Fruit fly (Drosophila melanogaster) Kc167 (cell line): ENCODE results near the gene CG9691.

Source experiments
- Myc ChIP-seq: fragments of >200 bp; optimal IDR thresholded peaks from 2 replicates; lab custom pipeline; 2017; ENCODE audit warnings: missing external identifiers
- Sin3A ChIP-seq: fragments of >200 bp; optimal IDR thresholded peaks from 2 replicates; lab custom pipeline; 2018; ENCODE audit warnings: missing external identifiers
- h ChIP-seq: fragments of >200 bp; optimal IDR thresholded peaks from 3 replicates; lab custom pipeline; 2018; ENCODE audit warnings: missing external identifiers
- insv ChIP-seq: fragments of >200 bp; optimal IDR thresholded peaks from 3 replicates; lab custom pipeline; 2018; ENCODE audit warnings: missing external identifiers
- psq ChIP-seq: fragments of >200 bp; optimal IDR thresholded peaks from 2 replicates; lab custom pipeline; 2017; ENCODE audit warnings: missing external identifiers
- ttk ChIP-seq: sonication (Bioruptor generic); optimal IDR thresholded peaks from 2 replicates; lab custom pipeline; 2017; ENCODE audit warnings: missing external identifiers

CG9691 gene

dm6 chrX:9884221-9884620 is at the start of gene CG9691:
TSS of gene CG9691 (plus strand) at chrX:9884442.
- TF ChIP-seq ttk (lab: Kevin White, UChicago) (no peak), insv (no peak), Sin3A (lab: Kevin White, UChicago) (no peak), psq (lab: Kevin White, UChicago) (no peak), Myc (lab: Kevin White, UChicago) (no peak), h (lab: Kevin White, UChicago) (no peak)

DNA sequence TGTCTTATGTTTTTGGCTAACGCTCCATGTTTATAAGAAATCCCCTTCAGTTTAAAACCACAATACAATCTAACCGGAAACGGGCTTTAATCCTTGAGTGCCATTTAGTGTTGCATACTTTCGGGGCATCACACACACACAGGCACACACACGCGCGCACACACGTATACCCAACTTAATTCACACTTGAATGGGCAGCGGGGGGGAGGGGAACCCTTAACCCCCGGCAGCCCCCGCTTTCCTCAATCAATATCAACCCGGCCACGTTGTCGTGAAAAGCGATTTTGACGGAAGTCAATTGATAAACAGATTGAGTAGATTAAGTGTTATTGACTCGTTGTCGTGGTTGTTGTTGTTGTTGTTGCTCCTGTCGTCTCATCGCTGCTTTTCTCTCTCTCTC is 36.7 kb upstream of the CG9691 start:
- TF ChIP-seq h (lab: Kevin White, UChicago) (no peak), insv (no peak), Sin3A (lab: Kevin White, UChicago) (no peak), psq (lab: Kevin White, UChicago) (no peak), Myc (lab: Kevin White, UChicago) (no peak), ttk (lab: Kevin White, UChicago) (no peak)

DNA sequence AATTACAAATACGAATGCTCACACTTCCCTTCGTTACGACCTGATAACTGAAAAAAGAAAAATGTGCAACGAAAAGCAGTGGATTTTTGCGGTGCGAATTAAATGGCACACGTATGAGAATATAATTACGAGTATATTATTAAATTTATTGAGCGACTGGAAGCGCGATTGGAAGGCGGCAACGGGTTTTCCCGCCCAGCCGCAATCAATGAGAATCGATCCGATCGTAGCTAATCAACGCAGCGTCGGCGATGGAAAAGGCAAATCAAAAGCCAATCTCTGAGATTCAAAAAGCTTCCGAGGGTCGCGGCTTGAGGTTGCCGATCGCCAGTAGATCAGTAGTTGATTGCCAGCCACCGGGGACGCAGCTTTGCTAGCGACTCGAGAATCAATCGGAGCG is 19.4 kb upstream of the CG9691 start, which contains the start of gene Ser7:
Gene Ser7 (plus strand): TSS at position 352 of the 400 bp plus-strand sequence.
- TF ChIP-seq insv (no peak), Sin3A (lab: Kevin White, UChicago) (no peak), h (lab: Kevin White, UChicago) (no peak), Myc (lab: Kevin White, UChicago) (no peak), psq (lab: Kevin White, UChicago) (no peak)

DNA sequence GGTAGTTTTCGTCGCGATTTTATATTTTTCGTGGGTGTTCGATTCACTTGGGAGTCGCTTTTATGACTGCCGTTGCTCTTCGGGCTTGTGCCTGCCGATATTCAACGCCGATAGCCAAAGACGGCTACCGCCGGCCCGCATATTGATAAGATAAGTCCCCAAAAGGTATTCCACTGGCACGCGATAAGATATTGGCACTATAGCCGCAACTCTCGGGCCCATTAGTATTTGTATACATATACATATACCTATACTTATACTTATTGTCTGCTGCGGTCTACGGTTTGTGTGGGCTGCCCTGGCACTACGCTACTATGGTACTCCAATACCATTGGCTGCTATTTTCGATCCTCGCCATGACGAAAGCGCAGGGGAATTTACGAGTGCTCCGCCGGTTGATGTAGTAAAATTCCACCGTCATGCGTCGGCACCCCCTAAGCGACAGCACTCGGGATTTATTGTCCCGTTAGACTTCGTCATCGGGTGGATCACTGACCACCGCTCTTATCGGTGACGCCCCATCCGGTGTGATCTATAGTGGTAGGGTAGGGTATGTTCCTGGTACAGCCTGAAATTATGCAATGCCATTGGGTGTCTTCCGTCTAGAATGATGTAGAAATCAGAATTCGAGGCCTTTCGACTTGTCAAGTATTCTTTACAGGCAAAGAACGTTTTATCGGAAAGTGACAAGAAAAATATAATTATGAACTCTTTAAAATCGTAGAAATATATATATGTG is 15.6 kb upstream of the CG9691 start, which contains the start of gene CG45060:
Gene CG45060 (minus strand): TSS at position 59 of the 739 bp plus-strand sequence.
- no peak for TF ChIP-seq psq (lab: Kevin White, UChicago)
- TF ChIP-seq h (lab: Kevin White, UChicago) = no peak
- TF ChIP-seq Sin3A (lab: Kevin White, UChicago) = no peak
- TF ChIP-seq Myc (lab: Kevin White, UChicago) = no peak
- no peak for TF ChIP-seq ttk (lab: Kevin White, UChicago)
- no peak for TF ChIP-seq insv

DNA sequence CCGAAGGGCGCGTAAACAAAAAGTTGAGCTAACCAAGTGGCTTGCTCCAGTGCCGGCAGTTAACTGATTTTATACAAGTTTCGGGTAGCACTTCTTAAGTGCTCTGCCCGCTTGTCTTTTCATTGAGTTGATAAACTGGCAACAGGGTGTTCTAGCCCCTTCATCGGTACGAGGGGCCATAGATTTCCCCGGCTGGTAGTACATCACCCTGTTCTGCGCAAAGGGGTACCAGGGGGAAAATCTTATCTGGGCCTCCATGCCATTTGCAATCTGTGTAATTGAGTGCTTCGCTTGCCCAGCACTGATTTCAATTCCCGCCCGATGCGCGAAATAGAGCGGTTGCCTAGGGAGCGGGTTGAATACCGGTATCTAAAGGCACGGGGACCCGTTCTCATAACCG is 12.6 kb upstream of the CG9691 start, which contains the start of gene CG45061:
Gene CG45061 (minus strand): TSS at position 71 of the 400 bp plus-strand sequence.
- TF ChIP-seq insv (no peak), h (lab: Kevin White, UChicago) (no peak), ttk (lab: Kevin White, UChicago) (no peak), Sin3A (lab: Kevin White, UChicago) (no peak), psq (lab: Kevin White, UChicago) (no peak), Myc (lab: Kevin White, UChicago) (no peak)

DNA sequence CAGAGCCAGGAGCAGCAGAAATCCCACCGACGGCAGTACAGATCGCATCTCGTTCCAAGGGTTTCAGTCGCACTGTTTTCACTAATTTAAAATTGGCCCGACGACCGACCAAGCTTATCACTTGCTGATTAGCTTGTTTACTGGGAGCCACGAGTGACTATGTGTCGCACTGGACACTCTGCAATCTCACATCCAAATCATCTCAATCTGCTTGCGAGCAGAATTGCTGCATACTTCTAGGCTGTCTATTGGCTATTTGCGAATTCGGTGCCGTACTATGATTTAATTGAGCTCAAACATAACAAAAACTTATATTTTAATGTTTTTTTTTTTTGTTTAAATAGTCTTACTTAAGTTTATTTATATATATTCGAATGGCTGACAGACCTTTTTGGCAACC is 10.3 kb upstream of the CG9691 start, which contains the start of gene CG32695:
Gene CG32695 (minus strand): TSS at position 141 of the 400 bp plus-strand sequence.
- TF ChIP-seq insv (no peak), Sin3A (lab: Kevin White, UChicago) (no peak), Myc (lab: Kevin White, UChicago) (no peak), psq (lab: Kevin White, UChicago) (no peak), h (lab: Kevin White, UChicago) (no peak), ttk (lab: Kevin White, UChicago) (no peak)

DNA sequence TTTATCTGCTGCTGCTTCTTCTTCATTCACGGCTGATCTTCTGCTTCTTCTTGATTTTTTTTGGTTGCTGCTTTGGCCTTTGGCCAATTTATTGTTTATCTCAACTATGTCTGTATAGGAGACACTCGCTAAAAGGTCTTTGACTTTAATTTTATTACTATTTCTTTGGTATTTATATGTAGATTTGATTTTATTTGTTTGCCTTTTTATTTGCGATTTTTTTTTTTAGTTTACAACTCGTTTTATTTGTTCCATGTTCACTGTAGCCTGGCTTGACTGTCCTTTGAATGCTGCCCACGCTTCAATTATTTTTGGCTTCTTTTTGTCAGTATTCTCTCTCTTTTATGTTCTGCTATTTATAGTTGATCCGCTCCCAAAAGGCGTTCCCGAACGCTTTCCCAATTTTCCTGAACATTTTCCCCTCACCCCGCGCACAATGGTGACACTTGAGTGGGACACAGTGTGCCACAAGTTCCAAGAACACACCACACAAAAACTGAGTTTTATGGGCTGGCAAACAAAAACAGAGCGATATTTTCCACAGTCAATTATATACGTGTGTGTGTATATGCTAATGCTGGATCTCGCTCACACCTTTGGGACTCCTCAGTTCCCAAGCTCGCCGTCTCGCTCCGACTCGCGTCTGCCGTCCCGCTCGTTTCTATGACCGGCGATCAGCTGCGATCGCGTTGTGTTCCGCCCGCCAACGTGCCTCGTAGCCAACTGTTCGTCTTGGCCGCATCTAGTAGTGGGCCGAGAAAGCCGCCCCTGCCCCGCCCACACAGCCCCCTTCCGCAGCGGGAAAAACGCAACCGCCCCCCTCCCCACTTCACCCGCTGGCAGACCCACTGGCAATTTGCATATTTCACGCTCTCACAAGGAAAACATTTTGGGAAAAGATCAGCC is 8.0 kb upstream of the CG9691 start, which contains the start of gene CG15247:
Gene CG15247 (minus strand): TSS at position 725 of the 906 bp plus-strand sequence.
- no peak for TF ChIP-seq ttk (lab: Kevin White, UChicago)
- TF ChIP-seq insv = no peak
- TF ChIP-seq Myc (lab: Kevin White, UChicago) = no peak
- TF ChIP-seq h (lab: Kevin White, UChicago) = no peak
- TF ChIP-seq Sin3A (lab: Kevin White, UChicago) = no peak
- TF ChIP-seq psq (lab: Kevin White, UChicago) = no peak

dm6 chrX:9877240-9877639 is 7.0 kb upstream of the CG9691 start:
- TF ChIP-seq Sin3A (lab: Kevin White, UChicago) (no peak), ttk (lab: Kevin White, UChicago) (no peak), Myc (lab: Kevin White, UChicago) (no peak), psq (lab: Kevin White, UChicago) (no peak), insv (no peak), h (lab: Kevin White, UChicago) (no peak)

dm6 chrX:9878125-9878524 is 6.1 kb upstream of the CG9691 start, which contains the start of gene CG1468:
TSS of gene CG1468 (plus strand) at chrX:9878422.
- TF ChIP-seq insv = no peak
- no peak for TF ChIP-seq psq (lab: Kevin White, UChicago)
- TF ChIP-seq h (lab: Kevin White, UChicago) = no peak
- TF ChIP-seq Sin3A (lab: Kevin White, UChicago) = no peak
- no peak for TF ChIP-seq ttk (lab: Kevin White, UChicago)
- no peak for TF ChIP-seq Myc (lab: Kevin White, UChicago)

- TF ChIP-seq Sin3A (lab: Kevin White, UChicago) = no peak
- no peak for TF ChIP-seq ttk (lab: Kevin White, UChicago)
- no peak for TF ChIP-seq h (lab: Kevin White, UChicago)
- TF ChIP-seq insv = no peak
- no peak for TF ChIP-seq Myc (lab: Kevin White, UChicago)
- TF ChIP-seq psq (lab: Kevin White, UChicago) = no peak
Measured at dm6 chrX:9879570-9879969, 4.7 kb upstream of the CG9691 start, which contains the start of gene CG9686. TSS of gene CG9686 (plus strand) at chrX:9879870.

DNA sequence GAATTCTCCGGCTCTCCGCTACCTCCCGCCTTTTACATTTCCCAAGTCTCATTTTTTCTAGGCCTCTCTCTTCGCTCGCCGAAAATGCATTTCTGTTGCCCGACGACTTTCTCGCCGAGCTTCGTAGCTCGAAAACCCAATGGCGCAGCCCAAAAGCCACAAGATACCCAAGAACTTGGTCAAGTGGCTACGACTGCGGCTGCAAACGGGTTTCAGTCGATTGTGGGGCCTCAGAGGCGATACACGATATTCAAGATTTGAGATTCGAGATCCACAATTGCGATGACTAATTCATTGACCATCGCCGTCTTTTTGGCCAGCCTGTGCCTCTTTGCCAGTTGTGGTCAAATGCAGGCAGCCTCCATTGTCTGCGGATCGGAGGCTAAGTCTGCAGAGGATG is 2.5 kb upstream of the CG9691 start, which contains the start of gene CG9689:
Gene CG9689 (plus strand): TSS at position 208 of the 400 bp plus-strand sequence.
- no peak for TF ChIP-seq h (lab: Kevin White, UChicago)
- TF ChIP-seq Sin3A (lab: Kevin White, UChicago) = no peak
- TF ChIP-seq Myc (lab: Kevin White, UChicago) = no peak
- TF ChIP-seq insv = no peak
- TF ChIP-seq psq (lab: Kevin White, UChicago) = no peak
- TF ChIP-seq ttk (lab: Kevin White, UChicago) = no peak
